Fruit fly (Drosophila melanogaster) whole organism, wandering third instar larva: ENCODE measurements around the gene gro.

Experiments used
- Abd-B ChIP-seq: fragments of >200 bp; optimal IDR thresholded peaks from 2 replicates; lab custom pipeline; 2017; ENCODE audit warnings: missing biosample characterization, missing genetic modification characterization
- CG32264 ChIP-seq: fragments of 200-800 bp; sonication (Bioruptor generic); optimal IDR thresholded peaks from 2 replicates; lab custom pipeline; 2016; ENCODE audit warnings: missing biosample characterization, missing genetic modification characterization
- CG9705 ChIP-seq: fragments of 200-800 bp; sonication (Bioruptor generic); optimal IDR thresholded peaks from 2 replicates; lab custom pipeline; 2018; ENCODE audit warnings: missing biosample characterization, mild to moderate bottlenecking, missing genetic modification characterization
- CrebA ChIP-seq: fragments of 200-800 bp; sonication (Bioruptor generic); optimal IDR thresholded peaks from 2 replicates; lab custom pipeline; 2016; ENCODE audit warnings: missing biosample characterization, mild to moderate bottlenecking, missing genetic modification characterization, borderline replicate concordance
- Dfd ChIP-seq: fragments of >200 bp; optimal IDR thresholded peaks from 2 replicates; lab custom pipeline; 2017; ENCODE audit warnings: missing biosample characterization, missing genetic modification characterization
- Dif ChIP-seq: fragments of 200-275, 200-300 bp; sonication (Bioruptor generic); optimal IDR thresholded peaks from 2 replicates; lab custom pipeline; 2018; ENCODE audit warnings: missing biosample characterization, missing genetic modification characterization; ENCODE audit not compliant: partially characterized antibody
- GATAd ChIP-seq: sonication (Bioruptor generic); optimal IDR thresholded peaks from 2 replicates; lab custom pipeline; 2016; ENCODE audit warnings: missing biosample characterization, missing genetic modification characterization
- HLH106 ChIP-seq: fragments of 200-800 bp; optimal IDR thresholded peaks from 3 replicates; lab custom pipeline; 2019; ENCODE audit warnings: missing biosample characterization, mild to moderate bottlenecking, missing genetic modification characterization, moderate library complexity
- Hnf4 ChIP-seq: fragments of 200-800 bp; sonication (Bioruptor generic); optimal IDR thresholded peaks from 2 replicates; lab custom pipeline; 2016; ENCODE audit warnings: missing biosample characterization, mild to moderate bottlenecking, missing genetic modification characterization
- Hr78 ChIP-seq: fragments of >200 bp; optimal IDR thresholded peaks from 2 replicates; lab custom pipeline; 2017; ENCODE audit warnings: missing biosample characterization, missing genetic modification characterization
- Hr83 ChIP-seq: fragments of 200-300 bp; sonication (Bioruptor generic); optimal IDR thresholded peaks from 2 replicates; lab custom pipeline; 2016; ENCODE audit warnings: missing biosample characterization, mild to moderate bottlenecking, missing genetic modification characterization, moderate library complexity; ENCODE audit not compliant: poor library complexity, severe bottlenecking
- Jra ChIP-seq: sonication (Bioruptor generic); optimal IDR thresholded peaks from 2 replicates; lab custom pipeline; 2016; ENCODE audit warnings: missing biosample characterization, missing genetic modification characterization
- Mio ChIP-seq: sonication (Bioruptor generic); optimal IDR thresholded peaks from 2 replicates; lab custom pipeline; 2016; ENCODE audit warnings: missing biosample characterization, missing genetic modification characterization
- Myc ChIP-seq: fragments of >200 bp; optimal IDR thresholded peaks from 2 replicates; lab custom pipeline; 2017
- N ChIP-seq: fragments of >200 bp; optimal IDR thresholded peaks from 2 replicates; lab custom pipeline; 2018; ENCODE audit warnings: missing biosample characterization, missing external identifiers, missing genetic modification characterization
- OdsH ChIP-seq: fragments of 200-800 bp; sonication (Bioruptor generic); optimal IDR thresholded peaks from 2 replicates; lab custom pipeline; 2016; ENCODE audit warnings: missing biosample characterization, mild to moderate bottlenecking, missing genetic modification characterization
- Rel ChIP-seq, 2 experiments: fragments of 200-800 bp; sonication (Bioruptor generic) in 1 of 2; optimal IDR thresholded peaks; 2 replicates in 1 of 2; 3 replicates in 1 of 2; lab custom pipeline; 2016 to 2019; ENCODE audit warnings: mild to moderate bottlenecking in 2 of 2, missing biosample characterization in 2 of 2, missing genetic modification characterization in 2 of 2, moderate library complexity in 1 of 2
- Sp1 ChIP-seq: fragments of 200-800 bp; sonication (Bioruptor generic); optimal IDR thresholded peaks from 3 replicates; lab custom pipeline; 2019; ENCODE audit warnings: missing biosample characterization, mild to moderate bottlenecking, missing genetic modification characterization, moderate library complexity
- Vsx2 ChIP-seq: fragments of 200-300, 225-300 bp; sonication (Bioruptor generic); optimal IDR thresholded peaks from 2 replicates; lab custom pipeline; 2018; ENCODE audit warnings: missing biosample characterization, missing genetic modification characterization; ENCODE audit not compliant: partially characterized antibody
- br ChIP-seq: fragments of 200-800 bp; sonication (Bioruptor generic); optimal IDR thresholded peaks from 2 replicates; lab custom pipeline; 2016; ENCODE audit warnings: missing biosample characterization, missing genetic modification characterization
- brk ChIP-seq: fragments of 200-800 bp; sonication (Bioruptor generic); optimal IDR thresholded peaks from 2 replicates; lab custom pipeline; 2016; ENCODE audit warnings: missing biosample characterization, mild to moderate bottlenecking, missing genetic modification characterization
- dl ChIP-seq, 2 experiments: fragments of 175-275, 200-275 bp in 1 of 2; fragments of 200-275 bp in 1 of 2; sonication (Bioruptor generic); optimal IDR thresholded peaks; lab custom pipeline; 2018; ENCODE audit warnings: mild to moderate bottlenecking in 2 of 2, missing biosample characterization in 2 of 2, missing genetic modification characterization in 2 of 2, moderate library complexity in 2 of 2; ENCODE audit not compliant: partially characterized antibody in 2 of 2, insufficient read depth in 1 of 2
- dmrt93B ChIP-seq: fragments of 200-800 bp; sonication (Bioruptor generic); optimal IDR thresholded peaks from 2 replicates; lab custom pipeline; 2018; ENCODE audit warnings: missing biosample characterization, mild to moderate bottlenecking, missing genetic modification characterization
- dsf ChIP-seq: sonication (Bioruptor generic); optimal IDR thresholded peaks from 2 replicates; lab custom pipeline; 2016; ENCODE audit warnings: missing biosample characterization, missing genetic modification characterization, borderline replicate concordance
- ey ChIP-seq: fragments of 200-800 bp; sonication (Bioruptor generic); optimal IDR thresholded peaks from 2 replicates; lab custom pipeline; 2016; ENCODE audit warnings: missing biosample characterization, missing genetic modification characterization
- foxo ChIP-seq, 2 experiments: fragments of 200-800 bp; sonication (Bioruptor generic); optimal IDR thresholded peaks; 2 replicates in 1 of 2; 3 replicates in 1 of 2; lab custom pipeline; 2016 to 2017; ENCODE audit warnings: missing biosample characterization in 2 of 2, missing genetic modification characterization in 2 of 2
- fru ChIP-seq: fragments of 200-800 bp; sonication (Bioruptor generic); optimal IDR thresholded peaks from 3 replicates; lab custom pipeline; 2016; ENCODE audit warnings: missing biosample characterization, mild to moderate bottlenecking, missing genetic modification characterization
- h ChIP-seq: fragments of 200-800 bp; sonication (Bioruptor generic); optimal IDR thresholded peaks from 3 replicates; lab custom pipeline; 2016; ENCODE audit warnings: missing biosample characterization, mild to moderate bottlenecking, missing genetic modification characterization
- jim ChIP-seq: fragments of 175-275, 200-325 bp; sonication (Bioruptor generic); optimal IDR thresholded peaks from 2 replicates; lab custom pipeline; 2016; ENCODE audit warnings: missing biosample characterization, mild to moderate bottlenecking, missing genetic modification characterization
- lola ChIP-seq: fragments of >200 bp; optimal IDR thresholded peaks from 2 replicates; lab custom pipeline; 2017; ENCODE audit warnings: missing biosample characterization, missing genetic modification characterization
- pan ChIP-seq: fragments of >200 bp; optimal IDR thresholded peaks from 2 replicates; lab custom pipeline; 2017
- psq ChIP-seq: fragments of 200-800 bp; sonication (Bioruptor generic); optimal IDR thresholded peaks from 3 replicates; lab custom pipeline; 2017; ENCODE audit warnings: missing biosample characterization, mild to moderate bottlenecking, missing genetic modification characterization, moderate library complexity
- rgr ChIP-seq: fragments of 200-800 bp; sonication (Bioruptor generic); optimal IDR thresholded peaks from 3 replicates; lab custom pipeline; 2016; ENCODE audit warnings: missing biosample characterization, mild to moderate bottlenecking, missing genetic modification characterization
- sage ChIP-seq: fragments of 200-800 bp; sonication (Bioruptor generic); optimal IDR thresholded peaks from 2 replicates; lab custom pipeline; 2016; ENCODE audit warnings: missing biosample characterization, mild to moderate bottlenecking, missing genetic modification characterization
- sv ChIP-seq: fragments of 200-800 bp; sonication (Bioruptor generic); optimal IDR thresholded peaks from 3 replicates; lab custom pipeline; 2016; ENCODE audit warnings: missing biosample characterization, missing genetic modification characterization
- tai ChIP-seq: sonication (Bioruptor generic); optimal IDR thresholded peaks from 2 replicates; lab custom pipeline; 2016; ENCODE audit warnings: missing biosample characterization, missing genetic modification characterization
- usp ChIP-seq: fragments of >200 bp; optimal IDR thresholded peaks from 2 replicates; lab custom pipeline; 2017; ENCODE audit warnings: missing biosample characterization, missing genetic modification characterization
- woc ChIP-seq: sonication (Bioruptor generic); optimal IDR thresholded peaks from 2 replicates; lab custom pipeline; 2016; ENCODE audit warnings: missing biosample characterization, mild to moderate bottlenecking, missing genetic modification characterization

The gro gene

dm6 chr3R:26012288-26012687, 29.2 kb upstream of the gro start:
- TF ChIP-seq dsf (no peak), Rel (GFP tag; optimal IDR thresholded peaks at IDR 0.05; lab: Kevin White, UChicago) (no peak), Rel (tag; optimal IDR thresholded peaks at IDR 0.05; lab: Kevin White, UChicago) (peak; percentile 67), lola (GFP tag; lab: Kevin White, UChicago) (no peak)

dm6 chr3R:26012801-26013663, 28.5 kb upstream of the gro start:
- TF ChIP-seq sv (GFP tag; lab: Kevin White, UChicago) (no peak), Jra (GFP tag; lab: Kevin White, UChicago) (no peak), HLH106 (tag; lab: Kevin White, UChicago) (peak; percentile 59), GATAd (no peak), Hnf4 (GFP tag; lab: Kevin White, UChicago) (no peak), fru (GFP tag; lab: Kevin White, UChicago) (peak; percentile 38), Vsx2 (no peak), Abd-B (GFP tag; lab: Kevin White, UChicago) (no peak), Sp1 (GFP tag; lab: Kevin White, UChicago) (peak; percentile 60), Mio (no peak), Dif (no peak), Hr78 (GFP tag; lab: Kevin White, UChicago) (no peak), dmrt93B (GFP tag; lab: Kevin White, UChicago) (no peak), brk (GFP tag; lab: Kevin White, UChicago) (peak; percentile 28), lola (GFP tag; lab: Kevin White, UChicago) (no peak), tai (GFP tag; lab: Kevin White, UChicago) (peak; percentile 3), dl (GFP tag; optimal IDR thresholded peaks at IDR 0.05; lab: Kevin White, UChicago; ENCODE audit: insufficient read depth in 1 of 2, partially characterized antibody in 2 of 2) (no peak), foxo (GFP tag; optimal IDR thresholded peaks at IDR 0.05; lab: Kevin White, UChicago) (peak in 1 of 2 experiments; percentile 44), h (GFP tag; lab: Kevin White, UChicago) (peak; percentile 6), N (no peak), rgr (GFP tag; lab: Kevin White, UChicago) (peak; percentile 45), CG9705 (GFP tag; lab: Kevin White, UChicago) (no peak), CrebA (no peak), sage (no peak), OdsH (GFP tag; lab: Kevin White, UChicago) (peak; percentile 49), Rel (GFP tag; optimal IDR thresholded peaks at IDR 0.05; lab: Kevin White, UChicago) (no peak), Rel (tag; optimal IDR thresholded peaks at IDR 0.05; lab: Kevin White, UChicago) (no peak), ey (GFP tag; lab: Kevin White, UChicago) (no peak), usp (no peak), Dfd (GFP tag; lab: Kevin White, UChicago) (no peak), jim (GFP tag; lab: Kevin White, UChicago) (no peak), pan (lab: Kevin White, UChicago) (no peak), psq (GFP tag; lab: Kevin White, UChicago) (peak; percentile 53), br (no peak), dsf (no peak), woc (peak; percentile 36), CG32264 (no peak), Hr83 (GFP tag; lab: Kevin White, UChicago) (no peak), Myc (lab: Kevin White, UChicago) (no peak)

dm6 chr3R:26013664-26013948, 27.9 kb upstream of the gro start:
- TF ChIP-seq Rel (GFP tag; optimal IDR thresholded peaks at IDR 0.05; lab: Kevin White, UChicago) (no peak), Rel (tag; optimal IDR thresholded peaks at IDR 0.05; lab: Kevin White, UChicago) (peak; percentile 31), Hr83 (GFP tag; lab: Kevin White, UChicago) (no peak)
